Worm (Caenorhabditis elegans): ENCODE results near the gene wbp-2.
A peak's percentile ranks its signal among the peaks of the same experiment; 100 is the strongest.

wbp-2 gene

ce11 chrII:9325555-9325954, 4.0 kb upstream of the wbp-2 start:
- no peak for TF ChIP-seq grh-1 (GFP tag; IDR thresholded peaks at IDR 0.05)
- TF ChIP-seq elt-2 (tag; optimal IDR thresholded peaks at IDR 0.05), result peak; percentile 20
- TF ChIP-seq unc-130 (tag; optimal IDR thresholded peaks at IDR 0.05), result no peak
- TF ChIP-seq nhr-19 (GFP tag; conservative IDR thresholded peaks at IDR 0.05), result no peak
- TF ChIP-seq ceh-88 (GFP tag; IDR thresholded peaks at IDR 0.05), result no peak
- TF ChIP-seq nhr-47 (tag; optimal IDR thresholded peaks at IDR 0.05), result no peak
- no peak for TF ChIP-seq xbp-1 (tag; optimal IDR thresholded peaks at IDR 0.05)
- no peak for TF ChIP-seq hlh-4 (tag; optimal IDR thresholded peaks at IDR 0.05)

- TF ChIP-seq egl-13 (tag; optimal IDR thresholded peaks at IDR 0.05) (no peak), efl-1 (optimal IDR thresholded peaks at IDR 0.05) (no peak), efl-1 (GFP tag; optimal IDR thresholded peaks at IDR 0.05 in 1 of 2) (no peak), hpl-2 (GFP tag; optimal IDR thresholded peaks at IDR 0.05) (no peak), elt-2 (tag; optimal IDR thresholded peaks at IDR 0.05) (no peak), fkh-8 (tag; optimal IDR thresholded peaks at IDR 0.05) (no peak), F16B12.6 (tag; optimal IDR thresholded peaks at IDR 0.05) (no peak), sox-4 (tag; optimal IDR thresholded peaks at IDR 0.05) (no peak), hlh-17 (GFP tag; optimal IDR thresholded peaks at IDR 0.05; ENCODE audit: borderline replicate concordance) (no peak), elt-3 (tag; optimal IDR thresholded peaks at IDR 0.05) (no peak), lin-39 (tag; optimal IDR thresholded peaks at IDR 0.05) (no peak), tbx-2 (tag; optimal IDR thresholded peaks at IDR 0.05) (no peak)
These were observed 1.8 kb downstream of the wbp-2 start, which contains the start of gene eif-3.F for ce11 chrII:9331343-9331742. Gene eif-3.F, plus strand, starts transcription at chrII:9331643.

DNA sequence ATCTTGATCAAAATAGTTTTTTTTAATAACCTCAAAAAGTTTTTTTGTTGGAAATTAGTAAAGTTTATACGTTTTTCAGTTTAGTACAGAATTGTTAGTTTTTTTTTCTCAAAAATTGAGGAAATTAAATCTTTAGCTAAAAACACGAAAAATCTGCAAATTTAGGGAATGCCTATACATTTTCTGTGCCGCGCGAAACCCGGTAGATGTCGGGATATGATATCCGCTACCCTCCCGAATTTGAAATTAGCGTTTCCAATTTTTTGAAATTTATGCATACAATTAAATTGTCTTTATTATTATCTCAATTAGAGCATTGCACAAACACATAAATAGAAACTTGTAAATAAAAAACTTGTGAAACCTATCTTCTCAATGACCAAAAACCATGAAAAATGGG, 3.5 kb downstream of the wbp-2 start:
- TF ChIP-seq lsy-2 (tag; optimal IDR thresholded peaks at IDR 0.05), result no peak
- no peak for TF ChIP-seq mef-2 (tag; optimal IDR thresholded peaks at IDR 0.05)
- no peak for TF ChIP-seq pqm-1 (tag; optimal IDR thresholded peaks at IDR 0.05)
- TF ChIP-seq irx-1 (tag; optimal IDR thresholded peaks at IDR 0.05), result no peak
- TF ChIP-seq mep-1 (tag; optimal IDR thresholded peaks at IDR 0.05), result no peak
- no peak for TF ChIP-seq hlh-4 (tag; optimal IDR thresholded peaks at IDR 0.05)
- TF ChIP-seq ets-5 (GFP tag; IDR thresholded peaks at IDR 0.05), result no peak
- TF ChIP-seq vab-15 (tag; optimal IDR thresholded peaks at IDR 0.05), result no peak
- TF ChIP-seq fkh-4 (tag; optimal IDR thresholded peaks at IDR 0.05; ENCODE audit: borderline replicate concordance), result no peak
- TF ChIP-seq ceh-63 (GFP tag; optimal IDR thresholded peaks at IDR 0.05), result no peak
- no peak for TF ChIP-seq sptf-1 (tag; optimal IDR thresholded peaks at IDR 0.05)
- TF ChIP-seq lin-13 (GFP tag; optimal IDR thresholded peaks at IDR 0.05), result no peak
- no peak for TF ChIP-seq nhr-77 (tag; optimal IDR thresholded peaks at IDR 0.05)
- TF ChIP-seq hpl-2 (GFP tag; optimal IDR thresholded peaks at IDR 0.05), result no peak

DNA sequence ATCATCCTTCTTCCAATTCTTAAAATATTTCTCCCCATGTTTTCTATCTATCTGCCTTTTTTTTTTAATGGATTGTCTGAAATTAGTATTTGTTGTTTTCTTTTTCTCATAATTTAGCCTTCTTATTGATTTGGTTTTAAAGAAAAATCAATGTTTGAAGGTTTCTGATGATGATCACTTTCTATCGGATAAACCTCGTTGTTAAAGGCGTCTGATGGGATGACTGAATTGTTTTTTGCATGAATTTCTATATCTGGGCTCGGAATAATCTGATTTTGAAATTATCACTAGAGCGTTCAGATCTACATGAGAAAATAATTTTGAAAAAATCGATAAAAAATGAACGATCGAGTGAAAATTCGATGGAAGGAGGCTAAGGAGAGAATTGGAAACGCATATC, 4.1 kb downstream of the wbp-2 start, which contains the start of gene scp-1:
Gene scp-1 (plus strand): TSS at position 301 of the 400 bp plus-strand sequence.
- TF ChIP-seq fos-1 (tag; optimal IDR thresholded peaks at IDR 0.05), result no peak

ce11 chrII:9336651-9337050, 7.1 kb downstream of the wbp-2 start:
- no peak for TF ChIP-seq unc-30 (tag; optimal IDR thresholded peaks at IDR 0.05)
- TF ChIP-seq zip-4 (GFP tag; optimal IDR thresholded peaks at IDR 0.05), result no peak
- TF ChIP-seq sptf-1 (tag; optimal IDR thresholded peaks at IDR 0.05), result no peak
- peak; percentile 32 for TF ChIP-seq mep-1 (tag; optimal IDR thresholded peaks at IDR 0.05)

DNA sequence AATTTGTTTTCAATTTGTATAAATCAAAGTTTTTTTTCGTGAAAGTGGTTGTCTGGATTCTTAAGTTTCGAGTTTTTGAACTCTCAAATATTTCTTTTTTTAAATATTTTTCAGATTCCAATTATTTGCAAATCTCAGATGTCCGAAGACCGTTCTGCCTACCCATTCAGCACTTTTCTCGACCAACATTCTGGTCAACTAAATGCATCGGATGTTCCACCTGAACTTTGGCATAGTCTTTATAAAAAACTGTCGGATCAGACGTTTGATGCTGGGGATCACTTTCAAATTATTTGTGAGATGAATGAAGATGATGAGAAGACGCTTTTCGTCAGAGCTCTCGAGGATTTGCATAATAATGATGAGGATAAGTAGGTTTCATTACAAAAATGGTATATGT, 9.3 kb downstream of the wbp-2 start, which contains the start of gene ttll-12:
Gene ttll-12 (plus strand): TSS at position 139 of the 400 bp plus-strand sequence.
- TF ChIP-seq lir-3 (tag; optimal IDR thresholded peaks at IDR 0.05; ENCODE audit: poor library complexity) (no peak), mep-1 (tag; optimal IDR thresholded peaks at IDR 0.05) (peak; percentile 10)
